Worm (Caenorhabditis elegans) whole organism, mixed stage, embryonic: ENCODE measurements around the gene T25E4.2.

Source experiments
- M03D4.4 ChIP-seq: sonication (generic microtip); optimal IDR thresholded peaks from 2 replicates; lab custom pipeline; 2017; ENCODE audit warnings: mild to moderate bottlenecking, missing genetic modification characterization, missing compliant biosample characterization
- bed-3 ChIP-seq: fragments of 200-800 bp; sonication (Bioruptor generic); optimal IDR thresholded peaks from 3 replicates; lab custom pipeline; 2018; ENCODE audit warnings: mild to moderate bottlenecking, missing genetic modification characterization, moderate library complexity, missing compliant biosample characterization
- blmp-1 ChIP-seq: fragments of 150-350 bp; optimal IDR thresholded peaks from 2 replicates; lab custom pipeline; 2014; ENCODE audit warnings: missing biosample characterization, missing genetic modification characterization
- ceh-39 ChIP-seq: fragments of 150-350 bp; optimal IDR thresholded peaks from 2 replicates; lab custom pipeline; 2014; ENCODE audit warnings: missing biosample characterization, missing genetic modification characterization
- ceh-43 ChIP-seq: fragments of 200-800 bp; sonication (Bioruptor generic); optimal IDR thresholded peaks from 2 replicates; lab custom pipeline; 2018; ENCODE audit warnings: mild to moderate bottlenecking, missing genetic modification characterization, moderate library complexity, missing compliant biosample characterization
- ces-1 ChIP-seq: fragments of 150-350 bp; optimal IDR thresholded peaks from 2 replicates; lab custom pipeline; 2014; ENCODE audit warnings: missing biosample characterization, missing genetic modification reagents, missing genetic modification characterization
- cnd-1 ChIP-seq: fragments of 200-800 bp; sonication (Bioruptor generic); optimal IDR thresholded peaks from 2 replicates; lab custom pipeline; 2018; ENCODE audit warnings: mild to moderate bottlenecking, missing genetic modification characterization, missing compliant biosample characterization
- drap-1 ChIP-seq: fragments of 200-800 bp; sonication (Bioruptor generic); optimal IDR thresholded peaks from 3 replicates; lab custom pipeline; 2018; ENCODE audit warnings: mild to moderate bottlenecking, missing genetic modification characterization, missing compliant biosample characterization
- elt-1 ChIP-seq: sonication (generic microtip); optimal IDR thresholded peaks from 2 replicates; lab custom pipeline; 2017; ENCODE audit warnings: missing genetic modification characterization, mild to moderate bottlenecking, missing compliant biosample characterization, antibody characterized with exemption, moderate library complexity, borderline replicate concordance; ENCODE audit not compliant: insufficient read depth
- elt-3 ChIP-seq: fragments of 150-350 bp; optimal IDR thresholded peaks from 2 replicates; lab custom pipeline; 2014; ENCODE audit warnings: missing biosample characterization, missing genetic modification characterization
- ham-2 ChIP-seq: fragments of 200-800 bp; sonication (Bioruptor generic); optimal IDR thresholded peaks from 2 replicates; lab custom pipeline; 2018; ENCODE audit warnings: mild to moderate bottlenecking, missing genetic modification characterization, missing compliant biosample characterization
- hlh-1 ChIP-seq: fragments of 150-350 bp; optimal IDR thresholded peaks from 2 replicates; lab custom pipeline; 2014; ENCODE audit warnings: missing biosample characterization, missing genetic modification reagents, missing genetic modification characterization
- lin-13 ChIP-seq: fragments of 150-350 bp; optimal IDR thresholded peaks from 2 replicates; lab custom pipeline; 2014; ENCODE audit warnings: missing biosample characterization, missing genetic modification characterization
- lsy-2 ChIP-seq: fragments of 150-350 bp; optimal IDR thresholded peaks from 2 replicates; lab custom pipeline; 2014; ENCODE audit warnings: missing biosample characterization, missing genetic modification characterization
- mab-5 ChIP-seq: fragments of 150-350 bp; optimal IDR thresholded peaks from 2 replicates; lab custom pipeline; 2014; ENCODE audit warnings: missing biosample characterization, missing genetic modification characterization
- mep-1 ChIP-seq: fragments of 150-350 bp; optimal IDR thresholded peaks from 2 replicates; lab custom pipeline; 2017; ENCODE audit warnings: missing biosample characterization, missing genetic modification reagents, missing genetic modification characterization, inconsistent platforms
- mls-2 ChIP-seq: sonication (generic microtip); optimal IDR thresholded peaks from 2 replicates; lab custom pipeline; 2016; ENCODE audit warnings: mild to moderate bottlenecking, missing genetic modification characterization, moderate library complexity, missing compliant biosample characterization
- nhr-12 ChIP-seq: fragments of 150-350 bp; optimal IDR thresholded peaks from 2 replicates; lab custom pipeline; 2014; ENCODE audit warnings: missing biosample characterization, missing genetic modification characterization
- nhr-2 ChIP-seq: fragments of 150-350 bp; optimal IDR thresholded peaks from 2 replicates; lab custom pipeline; 2014; ENCODE audit warnings: missing biosample characterization, missing genetic modification characterization
- nhr-237 ChIP-seq: fragments of 150-350 bp; optimal IDR thresholded peaks from 2 replicates; lab custom pipeline; 2014; ENCODE audit warnings: missing biosample characterization, missing genetic modification characterization
- nhr-28 ChIP-seq: fragments of 150-350 bp; optimal IDR thresholded peaks from 2 replicates; lab custom pipeline; 2014; ENCODE audit warnings: missing biosample characterization, missing genetic modification characterization
- nhr-76 ChIP-seq: sonication (generic microtip); optimal IDR thresholded peaks from 2 replicates; lab custom pipeline; 2017; ENCODE audit warnings: missing biosample characterization, missing genetic modification characterization
- pha-4 ChIP-seq: fragments of 150-350 bp; optimal IDR thresholded peaks from 2 replicates; lab custom pipeline; 2018; ENCODE audit warnings: missing biosample characterization, missing genetic modification reagents, missing genetic modification characterization
- sem-2 ChIP-seq: fragments of 200-800 bp; sonication (Bioruptor generic); optimal IDR thresholded peaks from 2 replicates; lab custom pipeline; 2018; ENCODE audit warnings: mild to moderate bottlenecking, missing genetic modification characterization, missing compliant biosample characterization
- snpc-4 ChIP-seq: fragments of 150-350 bp; optimal IDR thresholded peaks from 2 replicates; lab custom pipeline; 2014; ENCODE audit warnings: missing biosample characterization, missing genetic modification characterization
- sptf-1 ChIP-seq: sonication (generic microtip); optimal IDR thresholded peaks from 2 replicates; lab custom pipeline; 2017; ENCODE audit warnings: mild to moderate bottlenecking, missing genetic modification characterization, moderate library complexity, missing compliant biosample characterization
- tbx-8 ChIP-seq: fragments of 200-800 bp; sonication (Bioruptor generic); optimal IDR thresholded peaks from 2 replicates; lab custom pipeline; 2018; ENCODE audit warnings: mild to moderate bottlenecking, missing genetic modification characterization, moderate library complexity, missing compliant biosample characterization
- unc-120 ChIP-seq: sonication (generic microtip); optimal IDR thresholded peaks from 2 replicates; lab custom pipeline; 2017; ENCODE audit warnings: missing genetic modification characterization, missing compliant biosample characterization; ENCODE audit not compliant: poor library complexity, severe bottlenecking
- unc-39 ChIP-seq: fragments of 150-350 bp; optimal IDR thresholded peaks from 2 replicates; lab custom pipeline; 2014; ENCODE audit warnings: missing biosample characterization, missing genetic modification characterization
- unc-62 ChIP-seq: fragments of 150-350 bp; optimal IDR thresholded peaks from 2 replicates; lab custom pipeline; 2014; ENCODE audit warnings: missing biosample characterization, missing genetic modification reagents, missing genetic modification characterization
- zip-8 ChIP-seq: fragments of 150-350 bp; optimal IDR thresholded peaks from 2 replicates; lab custom pipeline; 2014; ENCODE audit warnings: missing biosample characterization, missing genetic modification characterization

The T25E4.2 gene

DNA sequence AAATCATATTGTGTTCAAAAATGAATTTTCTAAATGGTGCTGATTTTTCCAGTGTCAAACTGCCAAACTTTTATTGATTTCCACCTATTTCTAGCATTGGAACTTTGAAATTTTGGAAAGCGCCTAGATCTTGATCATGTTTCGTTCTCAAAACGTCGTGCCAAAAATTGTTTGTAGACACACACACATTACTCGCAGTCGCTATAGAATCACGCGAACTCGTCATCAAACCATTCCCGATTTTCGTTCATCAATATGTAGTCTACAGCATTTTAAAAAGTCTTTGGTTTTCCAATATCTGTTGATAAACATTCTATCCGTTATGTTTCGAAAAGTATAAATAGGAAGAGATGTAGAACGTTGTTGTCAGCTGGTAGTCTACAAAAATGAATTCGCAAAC lies 11.9 kb downstream of the T25E4.2 start, which contains the start of the genes C17C3.1 and C17C3.15:
Gene C17C3.1 (plus strand): TSS at position 301 of the 400 bp plus-strand sequence.
Gene C17C3.15 (plus strand): TSS at position 383 of the 400 bp plus-strand sequence.
- TF ChIP-seq nhr-2 (no peak), blmp-1 (no peak), unc-120 (tag; lab: Kevin White, UChicago) (no peak), nhr-76 (no peak), hlh-1 (tag; lab: Kevin White, UChicago) (no peak), bed-3 (GFP tag; lab: Kevin White, UChicago) (no peak), pha-4 (tag; lab: Kevin White, UChicago) (no peak), mls-2 (tag; lab: Kevin White, UChicago) (no peak), snpc-4 (tag; lab: Kevin White, UChicago) (no peak), ceh-39 (no peak), nhr-237 (no peak), zip-8 (tag; lab: Kevin White, UChicago) (no peak), ces-1 (GFP tag; lab: Kevin White, UChicago) (no peak), elt-1 (no peak), lin-13 (tag; lab: Kevin White, UChicago) (no peak), lsy-2 (tag; lab: Kevin White, UChicago) (no peak), elt-3 (tag; lab: Kevin White, UChicago) (no peak), mab-5 (no peak), tbx-8 (GFP tag; lab: Kevin White, UChicago) (no peak)

DNA sequence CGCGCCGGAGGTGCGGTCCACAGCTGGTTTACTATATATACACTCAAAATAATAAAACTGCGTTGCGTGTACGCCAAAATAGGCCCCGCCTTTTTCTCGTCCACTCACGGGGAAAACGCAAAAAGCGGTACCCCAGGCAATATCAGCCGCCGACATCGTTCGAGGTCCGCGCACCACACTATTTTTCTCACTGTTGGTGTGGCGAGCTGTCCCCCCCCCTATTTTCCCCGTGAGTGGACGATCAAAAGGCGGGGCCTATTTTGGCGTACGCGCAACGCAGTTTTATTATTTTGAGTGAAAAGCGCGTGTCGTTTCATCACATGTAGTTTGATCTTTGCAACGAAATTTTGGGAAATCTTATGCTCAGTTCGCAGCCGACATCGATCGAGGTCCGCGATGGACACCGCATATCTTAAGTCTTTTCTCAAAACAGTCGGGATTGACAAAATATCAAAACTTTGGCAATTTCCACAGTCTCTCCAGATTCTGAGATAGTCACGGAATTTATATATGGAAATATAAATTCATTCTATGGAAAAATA lies 17.1 kb downstream of the T25E4.2 start:
- TF ChIP-seq mab-5 (no peak), lsy-2 (tag; lab: Kevin White, UChicago) (no peak), zip-8 (tag; lab: Kevin White, UChicago) (no peak), blmp-1 (no peak), unc-62 (GFP tag; lab: Kevin White, UChicago) (no peak), cnd-1 (tag; lab: Kevin White, UChicago) (no peak), hlh-1 (tag; lab: Kevin White, UChicago) (no peak), mep-1 (tag; lab: Kevin White, UChicago) (no peak), ces-1 (GFP tag; lab: Kevin White, UChicago) (no peak), M03D4.4 (tag; lab: Kevin White, UChicago) (no peak), pha-4 (tag; lab: Kevin White, UChicago) (no peak), nhr-76 (no peak), drap-1 (GFP tag; lab: Kevin White, UChicago) (no peak), nhr-12 (tag; lab: Kevin White, UChicago) (no peak), sem-2 (GFP tag; lab: Kevin White, UChicago) (no peak)

- TF ChIP-seq elt-1 (no peak), M03D4.4 (tag; lab: Kevin White, UChicago) (no peak), mep-1 (tag; lab: Kevin White, UChicago) (no peak), lin-13 (tag; lab: Kevin White, UChicago) (no peak), ham-2 (GFP tag; lab: Kevin White, UChicago) (no peak), mab-5 (no peak), nhr-28 (tag; lab: Kevin White, UChicago) (no peak), nhr-76 (no peak), nhr-2 (no peak), mls-2 (tag; lab: Kevin White, UChicago) (no peak), elt-3 (tag; lab: Kevin White, UChicago) (no peak), ces-1 (GFP tag; lab: Kevin White, UChicago) (no peak), ceh-43 (GFP tag; lab: Kevin White, UChicago) (no peak), nhr-12 (tag; lab: Kevin White, UChicago) (no peak), sptf-1 (tag; lab: Kevin White, UChicago) (no peak), drap-1 (GFP tag; lab: Kevin White, UChicago) (no peak), unc-39 (tag; lab: Kevin White, UChicago) (no peak)
- TF ChIP-seq, all 35 proteins: peak for 0
Observed at ce11 chrII:5561392-5561791, 20.8 kb downstream of the T25E4.2 start, which contains the start of gene C17C3.3. Gene C17C3.3, plus strand, starts transcription at chrII:5561737.

DNA sequence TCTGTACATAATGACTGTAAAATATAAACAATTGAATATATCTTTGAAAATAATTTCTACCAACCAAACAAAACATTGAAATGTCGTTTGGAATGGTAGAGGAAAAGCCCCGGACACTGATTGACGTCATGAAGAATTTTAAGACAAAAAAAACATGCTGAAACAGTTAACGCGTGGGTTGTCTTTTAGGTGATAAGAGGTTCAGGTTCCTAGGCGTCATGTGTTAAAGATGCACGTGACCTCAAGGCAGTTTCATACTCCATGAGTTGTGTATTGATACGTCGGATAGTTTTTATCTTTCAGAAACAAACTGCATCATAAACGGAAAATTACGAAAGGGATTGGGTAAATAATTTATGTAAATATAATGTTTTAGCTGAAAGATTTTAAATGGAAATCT lies 25.1 kb downstream of the T25E4.2 start:
- no peak for TF ChIP-seq zip-8 (tag; lab: Kevin White, UChicago)
- TF ChIP-seq snpc-4 (tag; lab: Kevin White, UChicago), result no peak
- TF ChIP-seq mep-1 (tag; lab: Kevin White, UChicago), result no peak
